Worm (Caenorhabditis elegans): Measurements from ENCODE around the gene F52D10.4.

DNA sequence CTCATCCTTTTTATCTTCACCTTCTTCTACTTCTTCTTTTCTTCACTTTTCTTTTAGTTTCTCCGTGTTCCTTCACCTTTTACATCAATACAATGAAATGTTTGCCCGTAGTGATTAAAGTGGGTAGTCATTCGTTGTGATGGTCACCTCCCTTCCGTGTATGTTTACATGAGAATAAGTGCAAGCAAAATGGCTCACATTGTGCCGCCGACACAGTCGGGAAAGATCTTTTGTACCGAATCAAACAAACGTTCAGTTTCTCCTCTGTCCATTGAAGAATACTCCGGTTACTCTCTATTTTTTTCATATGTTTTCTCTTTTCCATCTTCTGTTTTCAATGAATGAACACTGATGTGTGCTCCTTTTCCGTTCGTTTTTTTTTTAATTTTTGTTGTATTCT is 46.9 kb downstream of the F52D10.4 start:
- TF ChIP-seq ama-1 (optimal IDR thresholded peaks at IDR 0.05) (no peak), ama-1 (GFP tag; optimal IDR thresholded peaks at IDR 0.05) (no peak), mxl-1 (tag; optimal IDR thresholded peaks at IDR 0.05) (no peak), ztf-25 (GFP tag; IDR thresholded peaks at IDR 0.05) (no peak)

All from whole organism, young adult.